Worm (Caenorhabditis elegans): ENCODE results near the gene dod-20.

- no peak for TF ChIP-seq mdl-1 (tag; optimal IDR thresholded peaks at IDR 0.05)
- TF ChIP-seq elt-3 (tag; optimal IDR thresholded peaks at IDR 0.05): no peak
- no peak for TF ChIP-seq nhr-25 (tag; optimal IDR thresholded peaks at IDR 0.05)
- TF ChIP-seq snpc-4 (tag; optimal IDR thresholded peaks at IDR 0.05): no peak
- no peak for TF ChIP-seq elt-1 (tag; optimal IDR thresholded peaks at IDR 0.05)
- TF ChIP-seq nhr-28 (tag; optimal IDR thresholded peaks at IDR 0.05): no peak
- no peak for TF ChIP-seq ztf-11 (tag; optimal IDR thresholded peaks at IDR 0.05)
- TF ChIP-seq sea-2 (GFP tag; optimal IDR thresholded peaks at IDR 0.05): no peak
- TF ChIP-seq unc-62 (GFP tag; optimal IDR thresholded peaks at IDR 0.05): no peak
- no peak for TF ChIP-seq nhr-11 (tag; optimal IDR thresholded peaks at IDR 0.05)
- no peak for TF ChIP-seq fkh-10 (GFP tag; optimal IDR thresholded peaks at IDR 0.05)
Observed at ce11 chrV:380186-380585, 42.0 kb upstream of the dod-20 start, which contains the start of gene mltn-8.
